Worm (Caenorhabditis elegans) whole organism, young adult: ENCODE measurements around the gene wdr-46.

Source experiments
- F39B2.1 ChIP-seq: fragments of 200-800 bp; sonication (Bioruptor generic); IDR thresholded peaks from 2 replicates; pipeline ENCODE4 v1.3.6; 2022; ENCODE audit warnings: missing genetic modification reagents, missing genetic modification characterization, missing compliant biosample characterization
- ZK185.1 ChIP-seq: sonication (generic microtip); optimal IDR thresholded peaks from 2 replicates; lab custom pipeline; 2016; ENCODE audit warnings: mild to moderate bottlenecking, missing genetic modification characterization, missing compliant biosample characterization; ENCODE audit not compliant: poor library complexity, severe bottlenecking
- bed-2 ChIP-seq: fragments of 200-800 bp; sonication (Bioruptor generic); IDR thresholded peaks from 2 replicates; pipeline ENCODE4 v1.3.6; 2022; ENCODE audit warnings: missing genetic modification reagents, missing genetic modification characterization, missing compliant biosample characterization
- unc-130 ChIP-seq: sonication (generic microtip); optimal IDR thresholded peaks from 2 replicates; lab custom pipeline; 2016; ENCODE audit warnings: missing genetic modification reagents, missing genetic modification characterization, missing compliant biosample characterization

ce11 chrIV:12334708-12335107, 37.3 kb upstream of the wdr-46 start:
- TF ChIP-seq ZK185.1 (no peak), F39B2.1 (GFP tag; lab: Robert Waterston, UW) (no peak), unc-130 (GFP tag; lab: Kevin White, UChicago) (no peak), bed-2 (no peak)
